Worm (Caenorhabditis elegans) whole organism, L1 larva: ENCODE measurements around the gene twk-48.

Experiments
- lin-39 ChIP-seq: fragments of 150-350 bp; optimal IDR thresholded peaks from 2 replicates; lab custom pipeline; 2014; ENCODE audit warnings: missing biosample characterization, missing genetic modification reagents, missing genetic modification characterization
- ztf-11 ChIP-seq, 2 experiments: sonication (generic microtip); optimal IDR thresholded peaks; 2 replicates each; lab custom pipeline; 2016 to 2017; ENCODE audit warnings: missing genetic modification characterization in 2 of 2, missing biosample characterization in 1 of 2, missing compliant biosample characterization in 1 of 2

ce11 chrIII:9822942-9823341 lies 37.6 kb upstream of the twk-48 start, which contains the start of gene arl-5:
- no peak for TF ChIP-seq ztf-11 (tag; optimal IDR thresholded peaks at IDR 0.05; lab: Kevin White, UChicago)
- no peak for TF ChIP-seq lin-39 (tag; lab: Kevin White, UChicago)
